Worm (Caenorhabditis elegans) whole organism, L1 larva: ENCODE measurements around the gene nep-1.

Source experiments
- C16A3.4 ChIP-seq: fragments of 150-350 bp; optimal IDR thresholded peaks from 2 replicates; lab custom pipeline; 2014; ENCODE audit warnings: missing biosample characterization, missing genetic modification characterization
- C34B4.2 ChIP-seq: sonication (generic microtip); optimal IDR thresholded peaks from 2 replicates; lab custom pipeline; 2017; ENCODE audit warnings: mild to moderate bottlenecking, missing genetic modification characterization, missing compliant biosample characterization
- aha-1 ChIP-seq: fragments of 150-350 bp; optimal IDR thresholded peaks from 2 replicates; lab custom pipeline; 2014; ENCODE audit warnings: missing biosample characterization, missing genetic modification characterization
- alr-1 ChIP-seq: fragments of 200-800 bp; sonication (Bioruptor generic); optimal IDR thresholded peaks from 2 replicates; lab custom pipeline; 2018; ENCODE audit warnings: borderline replicate concordance, mild to moderate bottlenecking, missing genetic modification characterization, missing compliant biosample characterization
- aly-2 ChIP-seq: fragments of 150-350 bp; optimal IDR thresholded peaks from 2 replicates; lab custom pipeline; 2014; ENCODE audit warnings: missing biosample characterization, missing genetic modification characterization
- ama-1 ChIP-seq: fragments of 150-350 bp; optimal IDR thresholded peaks from 2 replicates; lab custom pipeline; 2014
- ceh-63 ChIP-seq: fragments of 200-800 bp; sonication (Bioruptor generic); optimal IDR thresholded peaks from 2 replicates; lab custom pipeline; 2018; ENCODE audit warnings: mild to moderate bottlenecking, missing genetic modification characterization, missing compliant biosample characterization
- ceh-88 ChIP-seq: fragments of 200-800 bp; sonication (Bioruptor generic); IDR thresholded peaks from 2 replicates; pipeline ENCODE4 v1.3.6; 2022; ENCODE audit warnings: missing genetic modification characterization, missing compliant biosample characterization
- ceh-90 ChIP-seq: sonication (generic microtip); optimal IDR thresholded peaks from 2 replicates; lab custom pipeline; 2016; ENCODE audit warnings: missing genetic modification characterization, missing compliant biosample characterization
- efl-1 ChIP-seq, 4 experiments: fragments of 150-350 bp; optimal IDR thresholded peaks in 3 of 4; peaks in 1 of 4; 1 replicate in 1 of 4; 2 replicates in 3 of 4; lab custom pipeline; 2014; ENCODE audit warnings: missing biosample characterization in 2 of 4, missing genetic modification characterization in 2 of 4, missing genetic modification reagents in 2 of 4
- efl-3 ChIP-seq: fragments of 200-800 bp; sonication (Bioruptor generic); optimal IDR thresholded peaks from 2 replicates; lab custom pipeline; 2018; ENCODE audit warnings: mild to moderate bottlenecking, missing genetic modification characterization, missing compliant biosample characterization
- egl-13 ChIP-seq: sonication (generic microtip); optimal IDR thresholded peaks from 2 replicates; lab custom pipeline; 2016; ENCODE audit warnings: missing genotype, missing genetic modification reagents, missing genetic modification characterization, missing compliant biosample characterization
- elt-3 ChIP-seq, 6 experiments: fragments of 150-350 bp in 1 of 6; sonication (generic microtip); optimal IDR thresholded peaks; 2 replicates each; lab custom pipeline; 2017 to 2018; ENCODE audit warnings: missing biosample characterization in 6 of 6, missing genetic modification characterization in 6 of 6, inconsistent platforms in 1 of 6
- fkh-4 ChIP-seq: sonication (generic microtip); optimal IDR thresholded peaks from 2 replicates; lab custom pipeline; 2016; ENCODE audit warnings: missing compliant biosample characterization, missing genetic modification characterization, borderline replicate concordance
- fkh-8 ChIP-seq: sonication (generic microtip); optimal IDR thresholded peaks from 2 replicates; lab custom pipeline; 2016; ENCODE audit warnings: mild to moderate bottlenecking, missing genetic modification characterization, missing compliant biosample characterization
- fos-1 ChIP-seq: fragments of 150-350 bp; optimal IDR thresholded peaks from 2 replicates; lab custom pipeline; 2014; ENCODE audit warnings: missing biosample characterization, missing genetic modification characterization
- grh-1 ChIP-seq: fragments of 200-800 bp; sonication (Bioruptor generic); IDR thresholded peaks from 2 replicates; pipeline ENCODE4 v1.3.6; 2022; ENCODE audit warnings: missing genetic modification reagents, missing genetic modification characterization, missing compliant biosample characterization
- hpl-2 ChIP-seq: fragments of 150-350 bp; optimal IDR thresholded peaks from 2 replicates; lab custom pipeline; 2014; ENCODE audit warnings: missing biosample characterization, missing genetic modification reagents, missing genetic modification characterization
- irx-1 ChIP-seq: sonication (generic microtip); optimal IDR thresholded peaks from 2 replicates; lab custom pipeline; 2016; ENCODE audit warnings: missing genetic modification characterization, missing compliant biosample characterization
- lin-14 ChIP-seq: fragments of 200-800 bp; sonication (Bioruptor generic); optimal IDR thresholded peaks from 2 replicates; lab custom pipeline; 2018; ENCODE audit warnings: mild to moderate bottlenecking, missing genetic modification characterization, moderate library complexity, missing compliant biosample characterization
- lin-15B ChIP-seq: fragments of 150-350 bp; sonication (generic microtip); optimal IDR thresholded peaks from 3 replicates; lab custom pipeline; 2014; ENCODE audit warnings: missing biosample characterization, missing genetic modification characterization
- lin-35 ChIP-seq, 2 experiments: fragments of 150-350 bp; optimal IDR thresholded peaks; 2 replicates each; lab custom pipeline; 2014; ENCODE audit warnings: missing biosample characterization in 2 of 2, missing genetic modification characterization in 2 of 2, missing genetic modification reagents in 2 of 2
- lin-39 ChIP-seq: fragments of 150-350 bp; optimal IDR thresholded peaks from 2 replicates; lab custom pipeline; 2014; ENCODE audit warnings: missing biosample characterization, missing genetic modification reagents, missing genetic modification characterization
- lir-3 ChIP-seq: sonication (generic microtip); optimal IDR thresholded peaks from 2 replicates; lab custom pipeline; 2016; ENCODE audit warnings: mild to moderate bottlenecking, missing genetic modification characterization, moderate library complexity, missing compliant biosample characterization; ENCODE audit not compliant: poor library complexity
- nhr-12 ChIP-seq: sonication (generic microtip); optimal IDR thresholded peaks from 2 replicates; lab custom pipeline; 2017; ENCODE audit warnings: missing biosample characterization, missing genetic modification characterization
- nhr-19 ChIP-seq: fragments of 200-800 bp; sonication (Bioruptor generic); conservative IDR thresholded peaks from 2 replicates; pipeline ENCODE4 v1.3.6; 2022; ENCODE audit warnings: missing genetic modification characterization, missing compliant biosample characterization
- nhr-20 ChIP-seq: sonication (generic microtip); optimal IDR thresholded peaks from 2 replicates; lab custom pipeline; 2016; ENCODE audit warnings: mild to moderate bottlenecking, missing genetic modification characterization, missing compliant biosample characterization
- nhr-237 ChIP-seq: fragments of 150-350 bp; optimal IDR thresholded peaks from 2 replicates; lab custom pipeline; 2014; ENCODE audit warnings: missing biosample characterization, missing genetic modification characterization
- nhr-28 ChIP-seq: fragments of 150-350 bp; optimal IDR thresholded peaks from 2 replicates; lab custom pipeline; 2014; ENCODE audit warnings: missing biosample characterization, missing genetic modification characterization
- nhr-47 ChIP-seq: sonication (generic microtip); optimal IDR thresholded peaks from 2 replicates; lab custom pipeline; 2016; ENCODE audit warnings: mild to moderate bottlenecking, missing genetic modification characterization, moderate library complexity, missing compliant biosample characterization
- nhr-76 ChIP-seq: sonication (generic microtip); optimal IDR thresholded peaks from 2 replicates; lab custom pipeline; 2017; ENCODE audit warnings: missing biosample characterization, missing genetic modification characterization
- nhr-84 ChIP-seq: sonication (generic microtip); optimal IDR thresholded peaks from 2 replicates; lab custom pipeline; 2017; ENCODE audit warnings: missing biosample characterization, missing genetic modification characterization
- nhr-85 ChIP-seq: sonication (generic microtip); peaks from one replicate; lab custom pipeline; 2016; ENCODE audit warnings: missing genetic modification characterization, inconsistent platforms, missing compliant biosample characterization
- pag-3 ChIP-seq: sonication (generic microtip); optimal IDR thresholded peaks from 2 replicates; lab custom pipeline; 2017; ENCODE audit warnings: missing genetic modification characterization, mild to moderate bottlenecking, missing compliant biosample characterization, antibody characterized with exemption, borderline replicate concordance; ENCODE audit not compliant: insufficient read depth
- pqm-1 ChIP-seq: sonication (generic microtip); optimal IDR thresholded peaks from 3 replicates; lab custom pipeline; 2017; ENCODE audit warnings: missing biosample characterization, missing genetic modification characterization
- rnt-1 ChIP-seq: sonication (generic microtip); optimal IDR thresholded peaks from 2 replicates; lab custom pipeline; 2016; ENCODE audit warnings: mild to moderate bottlenecking, missing genetic modification characterization, moderate library complexity, missing compliant biosample characterization
- skn-1 ChIP-seq: fragments of 150-350 bp; optimal IDR thresholded peaks from 2 replicates; lab custom pipeline; 2014; ENCODE audit warnings: missing biosample characterization, missing genetic modification characterization
- snpc-4 ChIP-seq: fragments of 150-350 bp; optimal IDR thresholded peaks from 2 replicates; lab custom pipeline; 2014; ENCODE audit warnings: missing biosample characterization, missing genetic modification characterization
- snu-23 ChIP-seq: sonication (generic microtip); optimal IDR thresholded peaks from 2 replicates; lab custom pipeline; 2016; ENCODE audit warnings: missing genetic modification characterization, missing compliant biosample characterization
- sox-4 ChIP-seq: sonication (generic microtip); optimal IDR thresholded peaks from 2 replicates; lab custom pipeline; 2016; ENCODE audit warnings: missing genetic modification characterization, missing compliant biosample characterization
- sptf-1 ChIP-seq: fragments of 150-350 bp; optimal IDR thresholded peaks from 2 replicates; lab custom pipeline; 2014; ENCODE audit warnings: missing biosample characterization, missing genetic modification characterization
- sup-37 ChIP-seq: fragments of 200-800 bp; sonication (Bioruptor generic); optimal IDR thresholded peaks from 2 replicates; lab custom pipeline; 2018; ENCODE audit warnings: mild to moderate bottlenecking, missing genetic modification characterization, missing compliant biosample characterization
- swsn-7 ChIP-seq: sonication (generic microtip); optimal IDR thresholded peaks from 2 replicates; lab custom pipeline; 2016; ENCODE audit warnings: missing genetic modification characterization, missing compliant biosample characterization
- tlp-1 ChIP-seq: fragments of 150-350 bp; optimal IDR thresholded peaks from 2 replicates; lab custom pipeline; 2014; ENCODE audit warnings: missing biosample characterization, missing genetic modification characterization
- unc-130 ChIP-seq: fragments of 150-350 bp; optimal IDR thresholded peaks from 2 replicates; lab custom pipeline; 2017; ENCODE audit warnings: missing biosample characterization, missing genetic modification characterization, inconsistent platforms
- unc-30 ChIP-seq: sonication (generic microtip); optimal IDR thresholded peaks from 2 replicates; lab custom pipeline; 2017; ENCODE audit warnings: missing biosample characterization, missing genetic modification characterization
- unc-62 ChIP-seq: fragments of 150-350 bp; optimal IDR thresholded peaks from 2 replicates; lab custom pipeline; 2014; ENCODE audit warnings: missing biosample characterization, missing genetic modification reagents, missing genetic modification characterization
- unc-98 ChIP-seq: fragments of 200-800 bp; sonication (Bioruptor generic); IDR thresholded peaks from 2 replicates; pipeline ENCODE4 v1.3.6; 2022; ENCODE audit warnings: missing genetic modification characterization, missing compliant biosample characterization
- vab-15 ChIP-seq: sonication (generic microtip); optimal IDR thresholded peaks from 2 replicates; lab custom pipeline; 2017; ENCODE audit warnings: missing genotype, mild to moderate bottlenecking, missing genetic modification characterization, missing compliant biosample characterization
- xbp-1 ChIP-seq: sonication (generic microtip); optimal IDR thresholded peaks from 2 replicates; lab custom pipeline; 2016; ENCODE audit warnings: missing genetic modification characterization, missing compliant biosample characterization
- zag-1 ChIP-seq: fragments of 150-350 bp; optimal IDR thresholded peaks from 2 replicates; lab custom pipeline; 2014; ENCODE audit warnings: missing biosample characterization, missing genetic modification characterization
- zip-4 ChIP-seq: fragments of 200-800 bp; sonication (Bioruptor generic); optimal IDR thresholded peaks from 2 replicates; lab custom pipeline; 2018; ENCODE audit warnings: mild to moderate bottlenecking, missing genetic modification characterization, moderate library complexity, missing compliant biosample characterization

nep-1 gene

ce11 chrII:11634057-11634676, 22.8 kb downstream of the nep-1 start:
- peak; percentile 82 for TF ChIP-seq ceh-88 (GFP tag; lab: Robert Waterston, UW)
- no peak for TF ChIP-seq hpl-2 (GFP tag; lab: Kevin White, UChicago)
- TF ChIP-seq nhr-237 (tag; lab: Kevin White, UChicago), result peak; percentile 41
- TF ChIP-seq fkh-4, result no peak
- peak; percentile 70 for TF ChIP-seq lir-3 (tag; lab: Kevin White, UChicago)
- no peak for TF ChIP-seq sup-37
- TF ChIP-seq skn-1 (tag; lab: Kevin White, UChicago), result peak; percentile 39
- TF ChIP-seq nhr-28 (tag; lab: Kevin White, UChicago), result no peak
- no peak for TF ChIP-seq nhr-76 (tag; lab: Kevin White, UChicago)
- TF ChIP-seq nhr-20 (tag; lab: Kevin White, UChicago), result peak; percentile 92
- no peak for TF ChIP-seq pag-3 (tag; lab: Kevin White, UChicago)
- no peak for TF ChIP-seq ceh-90
- TF ChIP-seq nhr-84 (tag; lab: Kevin White, UChicago), result no peak
- TF ChIP-seq lin-35 (GFP tag; optimal IDR thresholded peaks at IDR 0.05; lab: Kevin White, UChicago), result peak; percentile 64 to 83
- TF ChIP-seq egl-13 (tag; lab: Kevin White, UChicago), result peak; percentile 74
- TF ChIP-seq unc-30 (tag; lab: Kevin White, UChicago), result no peak
- TF ChIP-seq lin-15B (tag; lab: Kevin White, UChicago), result no peak
- TF ChIP-seq aly-2 (tag; lab: Kevin White, UChicago), result no peak
- TF ChIP-seq elt-3 (tag; optimal IDR thresholded peaks at IDR 0.05; lab: Kevin White, UChicago), result peak in 4 of 6 experiments; percentile 9 to 60 (median 28)
- TF ChIP-seq tlp-1, result no peak
- TF ChIP-seq pqm-1 (tag; lab: Kevin White, UChicago), result no peak
- TF ChIP-seq unc-62 (GFP tag; lab: Kevin White, UChicago), result no peak
- TF ChIP-seq C34B4.2 (tag; lab: Kevin White, UChicago), result no peak
- no peak for TF ChIP-seq alr-1
- TF ChIP-seq sptf-1 (tag; lab: Kevin White, UChicago), result no peak
- peak; percentile 76 for TF ChIP-seq irx-1 (tag; lab: Kevin White, UChicago)
- TF ChIP-seq C16A3.4 (tag; lab: Kevin White, UChicago), result peak; percentile 68
- TF ChIP-seq xbp-1 (tag; lab: Kevin White, UChicago), result peak; percentile 89
- peak; percentile 50 for TF ChIP-seq snpc-4 (tag; lab: Kevin White, UChicago)
- no peak for TF ChIP-seq vab-15
- TF ChIP-seq zip-4 (GFP tag; lab: Kevin White, UChicago), result no peak
- peak; percentile 26 for TF ChIP-seq zag-1 (tag; lab: Kevin White, UChicago)
- TF ChIP-seq efl-3 (GFP tag; lab: Kevin White, UChicago), result peak; percentile 23
- TF ChIP-seq nhr-85 (tag; lab: Kevin White, UChicago), result peak; percentile 95
- TF ChIP-seq ceh-63 (GFP tag; lab: Kevin White, UChicago), result no peak
- TF ChIP-seq fkh-8 (tag; lab: Kevin White, UChicago), result peak; percentile 96
- peak; percentile 84 for TF ChIP-seq nhr-19
- TF ChIP-seq sox-4 (tag; lab: Kevin White, UChicago), result no peak
- TF ChIP-seq efl-1 (optimal IDR thresholded peaks at IDR 0.05; lab: Kevin White, UChicago), result peak; percentile 77 to 92
- TF ChIP-seq efl-1 (GFP tag; optimal IDR thresholded peaks at IDR 0.05 in 1 of 2; lab: Kevin White, UChicago), result peak; percentile 52 to 92
- TF ChIP-seq lin-14 (GFP tag; lab: Kevin White, UChicago), result peak; percentile 98
- no peak for TF ChIP-seq aha-1 (tag; lab: Kevin White, UChicago)
- TF ChIP-seq nhr-47 (tag; lab: Kevin White, UChicago), result peak; percentile 87
- TF ChIP-seq grh-1 (GFP tag; lab: Robert Waterston, UW), result peak; percentile 66; the same call in 1 of the 2 replicates
- peak; percentile 80 for TF ChIP-seq fos-1
- TF ChIP-seq nhr-12 (tag; lab: Kevin White, UChicago), result no peak
- no peak for TF ChIP-seq ama-1 (lab: Kevin White, UChicago)
- TF ChIP-seq unc-130, result peak; percentile 88
- peak; percentile 73 for TF ChIP-seq rnt-1 (tag; lab: Kevin White, UChicago)
- peak; percentile 96 for TF ChIP-seq snu-23
- TF ChIP-seq unc-98 (GFP tag; lab: Robert Waterston, UW), result 0 out of 2 replicates have a peak, but pooled peaks have one; percentile 9
- TF ChIP-seq swsn-7 (tag; lab: Kevin White, UChicago), result peak; percentile 89
- no peak for TF ChIP-seq lin-39
